Fruit fly (Drosophila melanogaster) whole organism, embryonic: ENCODE measurements around the gene Fibp.

ENCODE experiments used
- Abd-B ChIP-seq: fragments of 200-800 bp; sonication (Bioruptor generic); optimal IDR thresholded peaks from 2 replicates; lab custom pipeline; 2018; ENCODE audit warnings: missing biosample characterization, mild to moderate bottlenecking, missing genetic modification characterization, moderate library complexity
- Ada2b ChIP-seq: fragments of 200-800 bp; sonication (Bioruptor generic); IDR thresholded peaks from 2 replicates; pipeline ENCODE4 v1.3.6; 2022; ENCODE audit warnings: missing biosample characterization, missing genetic modification characterization
- Adf1 ChIP-seq: fragments of 200-800 bp; sonication (Bioruptor generic); IDR thresholded peaks from 2 replicates; pipeline ENCODE4 v1.3.6; 2022; ENCODE audit warnings: missing biosample characterization, missing genetic modification characterization
- Aef1 ChIP-seq: fragments of 200-800 bp; sonication (Bioruptor generic); IDR thresholded peaks from 3 replicates; pipeline ENCODE4 v1.3.6; 2022; ENCODE audit warnings: missing biosample characterization, missing genetic modification characterization
- Awh ChIP-seq: fragments of 200-800 bp; sonication (Bioruptor generic); IDR thresholded peaks from 2 replicates; pipeline ENCODE4, ENCODE4 v1.3.6; 2022; ENCODE audit warnings: missing biosample characterization, missing genetic modification characterization
- B-H2 ChIP-seq: fragments of 200-800 bp; sonication (Bioruptor generic); optimal IDR thresholded peaks from 2 replicates; lab custom pipeline; 2018; ENCODE audit warnings: missing biosample characterization, mild to moderate bottlenecking, missing genetic modification characterization
- Bgb ChIP-seq: fragments of 200-800 bp; sonication (Bioruptor generic); IDR thresholded peaks from 2 replicates; pipeline ENCODE4 v1.3.6; 2022; ENCODE audit warnings: missing biosample characterization, missing genetic modification characterization; ENCODE audit not compliant: partially characterized antibody
- CG10209 ChIP-seq: fragments of 200-800 bp; sonication (Bioruptor generic); optimal IDR thresholded peaks from 3 replicates; lab custom pipeline; 2017; ENCODE audit warnings: missing biosample characterization, mild to moderate bottlenecking, missing genetic modification characterization, missing genetic modification reagents
- CG10274 ChIP-seq: fragments of 200-800 bp; sonication (Bioruptor generic); optimal IDR thresholded peaks from 3 replicates; lab custom pipeline; 2017; ENCODE audit warnings: missing biosample characterization, mild to moderate bottlenecking, missing genetic modification characterization
- CG11504 ChIP-seq: fragments of 200-800 bp; sonication (Bioruptor generic); optimal IDR thresholded peaks from 3 replicates; lab custom pipeline; 2019; ENCODE audit warnings: missing biosample characterization, mild to moderate bottlenecking, missing genetic modification characterization, moderate library complexity
- CG11723 ChIP-seq: fragments of 200-800 bp; sonication (Bioruptor generic); optimal IDR thresholded peaks from 2 replicates; lab custom pipeline; 2017; ENCODE audit warnings: missing biosample characterization, mild to moderate bottlenecking, missing genetic modification characterization
- CG12236 ChIP-seq: fragments of 200-800 bp; sonication (Bioruptor generic); optimal IDR thresholded peaks from 2 replicates; lab custom pipeline; 2016; ENCODE audit warnings: missing biosample characterization, missing genetic modification characterization
- CG13287 ChIP-seq: fragments of 200-800 bp; sonication (Bioruptor generic); IDR thresholded peaks from 2 replicates; pipeline ENCODE4 v1.3.6; 2022; ENCODE audit warnings: missing biosample characterization, missing genetic modification characterization; ENCODE audit not compliant: partially characterized antibody
- CG14667 ChIP-seq: fragments of 200-800 bp; sonication (Bioruptor generic); IDR thresholded peaks from 2 replicates; pipeline ENCODE4 v1.3.6; 2022; ENCODE audit warnings: missing biosample characterization, missing genetic modification characterization
- CG14965 ChIP-seq: fragments of 200-800 bp; sonication (Bioruptor generic); optimal IDR thresholded peaks from 2 replicates; lab custom pipeline; 2016; ENCODE audit warnings: missing biosample characterization, missing genetic modification characterization, borderline replicate concordance
- CG15696 ChIP-seq: fragments of 200-800 bp; sonication (Bioruptor generic); optimal IDR thresholded peaks from 2 replicates; lab custom pipeline; 2019; ENCODE audit warnings: missing biosample characterization, mild to moderate bottlenecking, missing genetic modification characterization, moderate library complexity
- CG17359 ChIP-seq: fragments of 200-800 bp; sonication (Bioruptor generic); optimal IDR thresholded peaks from 3 replicates; lab custom pipeline; 2018; ENCODE audit warnings: missing biosample characterization, mild to moderate bottlenecking, missing genetic modification characterization, moderate library complexity
- CG17802 ChIP-seq: fragments of 200-800 bp; sonication (Bioruptor generic); optimal IDR thresholded peaks from 2 replicates; lab custom pipeline; 2018; ENCODE audit warnings: missing biosample characterization, mild to moderate bottlenecking, missing genetic modification characterization, moderate library complexity
- CG18476 ChIP-seq: fragments of 200-800 bp; sonication (Bioruptor generic); optimal IDR thresholded peaks from 2 replicates; lab custom pipeline; 2016; ENCODE audit warnings: missing biosample characterization, mild to moderate bottlenecking, missing genetic modification characterization
- CG18599 ChIP-seq: fragments of 200-800 bp; sonication (Bioruptor generic); optimal IDR thresholded peaks from 3 replicates; lab custom pipeline; 2017; ENCODE audit warnings: missing biosample characterization, missing genetic modification characterization, mild to moderate bottlenecking, moderate library complexity, missing genetic modification reagents
- CG2712 ChIP-seq: fragments of 200-800 bp; optimal IDR thresholded peaks from 3 replicates; lab custom pipeline; 2019; ENCODE audit warnings: missing biosample characterization, mild to moderate bottlenecking, missing genetic modification characterization, moderate library complexity
- CG30020 ChIP-seq: fragments of 200-800 bp; optimal IDR thresholded peaks from 2 replicates; lab custom pipeline; 2019; ENCODE audit warnings: missing biosample characterization, mild to moderate bottlenecking, missing genetic modification characterization, moderate library complexity
- CG32772 ChIP-seq: fragments of 200-800 bp; sonication (Bioruptor generic); IDR thresholded peaks from 2 replicates; pipeline ENCODE4 v1.3.6; 2022; ENCODE audit warnings: missing biosample characterization, missing genetic modification characterization
- CG3726 ChIP-seq: fragments of 200-800 bp; sonication (Bioruptor generic); IDR thresholded peaks from 3 replicates; pipeline ENCODE4, ENCODE4 v1.3.6; 2022; ENCODE audit warnings: missing biosample characterization, missing genetic modification characterization
- CG3847 ChIP-seq: fragments of 200-800 bp; sonication (Bioruptor generic); IDR thresholded peaks from 2 replicates; pipeline ENCODE4 v1.3.6; 2022; ENCODE audit warnings: missing biosample characterization, missing genetic modification characterization
- CG4360 ChIP-seq: fragments of 200-800 bp; sonication (Bioruptor generic); IDR thresholded peaks from 2 replicates; pipeline ENCODE4 v1.3.6; 2022; ENCODE audit warnings: missing biosample characterization, missing genetic modification characterization
- CG4820 ChIP-seq: fragments of 200-800 bp; sonication (Bioruptor generic); optimal IDR thresholded peaks from 3 replicates; lab custom pipeline; 2016; ENCODE audit warnings: missing biosample characterization, missing genetic modification characterization
- CG8089 ChIP-seq: fragments of 200-800 bp; sonication (Bioruptor generic); optimal IDR thresholded peaks from 3 replicates; lab custom pipeline; 2016; ENCODE audit warnings: missing biosample characterization, missing genetic modification characterization
- CG8359 ChIP-seq: fragments of 200-800 bp; sonication (Bioruptor generic); optimal IDR thresholded peaks from 2 replicates; lab custom pipeline; 2017; ENCODE audit warnings: missing biosample characterization, mild to moderate bottlenecking, missing genetic modification characterization, borderline replicate concordance
- ERR ChIP-seq: fragments of 200-800 bp; sonication (Bioruptor generic); optimal IDR thresholded peaks from 2 replicates; lab custom pipeline; 2016; ENCODE audit warnings: missing biosample characterization, missing genetic modification characterization
- Eip74EF ChIP-seq, 2 experiments: fragments of 200-800 bp in 1 of 2; fragments of >200 bp in 1 of 2; sonication (Bioruptor generic) in 1 of 2; optimal IDR thresholded peaks; 2 replicates each; lab custom pipeline; 2017 to 2019; ENCODE audit warnings: missing biosample characterization in 2 of 2, missing genetic modification characterization in 2 of 2, mild to moderate bottlenecking in 1 of 2, moderate library complexity in 1 of 2
- Fer3 ChIP-seq: fragments of 200-800 bp; sonication (Bioruptor generic); optimal IDR thresholded peaks from 2 replicates; lab custom pipeline; 2018; ENCODE audit warnings: missing biosample characterization, mild to moderate bottlenecking, missing genetic modification characterization, moderate library complexity
- HLHmδ ChIP-seq: fragments of 200-800 bp; sonication (Bioruptor generic); optimal IDR thresholded peaks from 2 replicates; lab custom pipeline; 2018; ENCODE audit warnings: missing biosample characterization, mild to moderate bottlenecking, missing genetic modification characterization, moderate library complexity
- Med ChIP-seq: fragments of 200-800 bp; sonication (Bioruptor generic); peaks from one replicate; lab custom pipeline; 2016; ENCODE audit warnings: missing biosample characterization, missing genetic modification characterization, mild to moderate bottlenecking, inconsistent platforms, moderate library complexity
- Mrtf ChIP-seq: fragments of 200-800 bp; sonication (Bioruptor generic); IDR thresholded peaks from 3 replicates; pipeline ENCODE4 v1.3.6; 2022; ENCODE audit warnings: missing biosample characterization, missing genetic modification characterization
- Side ChIP-seq: fragments of 200-800 bp; sonication (Bioruptor generic); optimal IDR thresholded peaks from 2 replicates; lab custom pipeline; 2016; ENCODE audit warnings: missing biosample characterization, missing genetic modification characterization
- Sox102F ChIP-seq: fragments of 200-800 bp; sonication (Bioruptor generic); optimal IDR thresholded peaks from 2 replicates; lab custom pipeline; 2018; ENCODE audit warnings: missing biosample characterization, mild to moderate bottlenecking, missing genetic modification characterization, moderate library complexity
- amos ChIP-seq: fragments of 200-800 bp; sonication (Bioruptor generic); IDR thresholded peaks from 2 replicates; pipeline ENCODE4 v1.3.6; 2022; ENCODE audit warnings: missing biosample characterization, missing genetic modification characterization; ENCODE audit not compliant: partially characterized antibody
- ap ChIP-seq: fragments of 200-800 bp; sonication (Bioruptor generic); IDR thresholded peaks from 2 replicates; pipeline ENCODE4 v1.3.6; 2022; ENCODE audit warnings: missing biosample characterization, missing genetic modification characterization
- bab2 ChIP-seq: fragments of 200-800 bp; sonication (Bioruptor generic); optimal IDR thresholded peaks from 2 replicates; lab custom pipeline; 2016; ENCODE audit warnings: missing biosample characterization, missing genetic modification characterization
- bcd ChIP-seq: fragments of 200-800 bp; sonication (Bioruptor generic); optimal IDR thresholded peaks from 2 replicates; lab custom pipeline; 2017; ENCODE audit warnings: missing biosample characterization, mild to moderate bottlenecking, missing genetic modification characterization
- chn ChIP-seq: fragments of 200-800 bp; sonication (Bioruptor generic); optimal IDR thresholded peaks from 2 replicates; lab custom pipeline; 2016; ENCODE audit warnings: missing biosample characterization, missing genetic modification characterization
- gfzf ChIP-seq: fragments of 200-800 bp; sonication (Bioruptor generic); optimal IDR thresholded peaks from 2 replicates; lab custom pipeline; 2016; ENCODE audit warnings: missing biosample characterization, mild to moderate bottlenecking, missing genetic modification characterization, moderate library complexity
- kay ChIP-seq: fragments of 200-800 bp; sonication (Bioruptor generic); optimal IDR thresholded peaks from 2 replicates; lab custom pipeline; 2016; ENCODE audit warnings: missing biosample characterization, missing genetic modification characterization
- otp ChIP-seq: fragments of 200-800 bp; sonication (Bioruptor generic); IDR thresholded peaks from 3 replicates; pipeline ENCODE4, ENCODE4 v1.3.6; 2022; ENCODE audit warnings: missing biosample characterization, missing genetic modification characterization
- pfk ChIP-seq: fragments of 200-800 bp; sonication (Bioruptor generic); optimal IDR thresholded peaks from 2 replicates; lab custom pipeline; 2018; ENCODE audit warnings: missing biosample characterization, mild to moderate bottlenecking, missing genetic modification characterization, moderate library complexity
- sima ChIP-seq: fragments of 200-800 bp; sonication (Bioruptor generic); optimal IDR thresholded peaks from 2 replicates; lab custom pipeline; 2016; ENCODE audit warnings: missing biosample characterization, missing genetic modification characterization
- tap ChIP-seq: fragments of 200-800 bp; optimal IDR thresholded peaks from 3 replicates; lab custom pipeline; 2019; ENCODE audit warnings: missing biosample characterization, mild to moderate bottlenecking, missing genetic modification characterization, moderate library complexity
- wdn ChIP-seq: fragments of 200-800 bp; sonication (Bioruptor generic); IDR thresholded peaks from 2 replicates; pipeline ENCODE4 v1.3.6; 2022; ENCODE audit warnings: missing biosample characterization, missing genetic modification characterization

Gene Fibp

dm6 chr3L:19813075-19813903 lies 4.5 kb downstream of the Fibp start, which contains the start of gene Cyp305a1 (continued):
- TF ChIP-seq CG3726 (no peak), Aef1 (GFP tag; lab: Robert Waterston, UW) (no peak), CG4360 (GFP tag; lab: Robert Waterston, UW) (no peak), CG8359 (GFP tag; lab: Kevin White, UChicago) (no peak), Abd-B (no peak), ERR (GFP tag; lab: Kevin White, UChicago) (no peak), CG17802 (tag; lab: Kevin White, UChicago) (no peak), CG15696 (tag; lab: Kevin White, UChicago) (peak; percentile 23), HLHmδ (GFP tag; lab: Kevin White, UChicago) (no peak), chn (GFP tag; lab: Kevin White, UChicago) (no peak), amos (GFP tag; lab: Robert Waterston, UW) (no peak), CG17359 (no peak), CG8089 (GFP tag; lab: Kevin White, UChicago) (no peak), CG10209 (GFP tag; lab: Kevin White, UChicago) (no peak), CG4820 (GFP tag; lab: Kevin White, UChicago) (no peak), Bgb (GFP tag; lab: Robert Waterston, UW) (0 out of 2 replicates have a peak, but pooled peaks have one; percentile 13), Med (GFP tag; lab: Kevin White, UChicago) (peak; percentile 79), CG11504 (tag; lab: Kevin White, UChicago) (no peak), tap (tag; lab: Kevin White, UChicago) (no peak), CG32772 (GFP tag; lab: Robert Waterston, UW) (no peak), otp (no peak), CG13287 (GFP tag; lab: Robert Waterston, UW) (no peak), bcd (GFP tag; lab: Kevin White, UChicago) (no peak), pfk (GFP tag; lab: Kevin White, UChicago) (peak; percentile 37), Ada2b (no peak), CG18599 (GFP tag; lab: Kevin White, UChicago) (peak; percentile 64), CG14965 (no peak), gfzf (GFP tag; lab: Kevin White, UChicago) (no peak), CG14667 (GFP tag; lab: Robert Waterston, UW) (no peak), CG3847 (no peak), Fer3 (no peak), kay (GFP tag; lab: Kevin White, UChicago) (no peak), B-H2 (GFP tag; lab: Kevin White, UChicago) (peak; percentile 51), CG11723 (GFP tag; lab: Kevin White, UChicago) (no peak), Side (GFP tag; lab: Kevin White, UChicago) (no peak), CG18476 (GFP tag; lab: Kevin White, UChicago) (no peak), Adf1 (no peak), sima (GFP tag; lab: Kevin White, UChicago) (no peak), Mrtf (GFP tag; lab: Robert Waterston, UW) (0 out of 3 replicates have a peak, but pooled peaks have one; percentile 28), wdn (GFP tag; lab: Robert Waterston, UW) (no peak), Sox102F (no peak), ap (GFP tag; lab: Robert Waterston, UW) (no peak), CG12236 (GFP tag; lab: Kevin White, UChicago) (no peak), CG30020 (tag; lab: Kevin White, UChicago) (no peak), CG2712 (no peak), Awh (GFP tag; lab: Robert Waterston, UW) (no peak), Eip74EF (GFP tag; optimal IDR thresholded peaks at IDR 0.05; lab: Kevin White, UChicago) (no peak), CG10274 (no peak), bab2 (no peak)
